Fruit fly (Drosophila melanogaster): ENCODE measurements around the gene CG43732.

The CG43732 gene

dm6 chr3R:18928918-18929705 is 20.9 kb upstream of the CG43732 start, which contains the start of gene CG42613 (continued):
- TF ChIP-seq run (tag; optimal IDR thresholded peaks at IDR 0.05) (no peak), Myb (GFP tag; optimal IDR thresholded peaks at IDR 0.05) (peak; percentile 46), CG12236 (GFP tag; optimal IDR thresholded peaks at IDR 0.05) (peak; percentile 58), kah (GFP tag; optimal IDR thresholded peaks at IDR 0.05) (no peak), gsb-n (tag; optimal IDR thresholded peaks at IDR 0.05) (peak; percentile 61), Nf-YB (GFP tag; optimal IDR thresholded peaks at IDR 0.05) (no peak), nau (GFP tag; optimal IDR thresholded peaks at IDR 0.05) (peak; percentile 66), luna (GFP tag; optimal IDR thresholded peaks at IDR 0.05) (no peak), sim (GFP tag; IDR thresholded peaks at IDR 0.05) (no peak), peb (GFP tag; IDR thresholded peaks at IDR 0.05) (peak; percentile 42; the same call in 1 of the 2 replicates), CG11695 (GFP tag; IDR thresholded peaks at IDR 0.05) (0 out of 3 replicates have a peak, but pooled peaks have one; percentile 23), lola (GFP tag; optimal IDR thresholded peaks at IDR 0.05) (peak in 1 of 3 experiments; percentile 50), cato (GFP tag; optimal IDR thresholded peaks at IDR 0.05; ENCODE audit: borderline replicate concordance) (no peak), CG12769 (tag; optimal IDR thresholded peaks at IDR 0.05) (peak; percentile 12), scrt (GFP tag; optimal IDR thresholded peaks at IDR 0.05) (no peak), hbn (GFP tag; IDR thresholded peaks at IDR 0.05; ENCODE audit: partially characterized antibody) (peak; percentile 21), ind (GFP tag; optimal IDR thresholded peaks at IDR 0.05) (peak; percentile 31), Sin3A (optimal IDR thresholded peaks at IDR 0.05) (no peak), vfl (GFP tag; optimal IDR thresholded peaks at IDR 0.05) (no peak), gcm2 (GFP tag; optimal IDR thresholded peaks at IDR 0.05) (no peak), fd102C (GFP tag; optimal IDR thresholded peaks at IDR 0.05) (peak; percentile 74), pan (optimal IDR thresholded peaks at IDR 0.05) (no peak), pan (GFP tag; optimal IDR thresholded peaks at IDR 0.05 in 1 of 2, IDR thresholded peaks at IDR 0.05 in 1 of 2) (peak in 1 of 2 experiments; percentile 40), CG1603 (tag; optimal IDR thresholded peaks at IDR 0.05) (peak; percentile 89), D (optimal IDR thresholded peaks at IDR 0.05) (no peak), D (GFP tag; optimal IDR thresholded peaks at IDR 0.05) (peak; percentile 76), Vsx1 (GFP tag; optimal IDR thresholded peaks at IDR 0.05) (peak; percentile 78), CG2712 (tag; optimal IDR thresholded peaks at IDR 0.05) (peak; percentile 44), tio (GFP tag; optimal IDR thresholded peaks at IDR 0.05) (peak; percentile 56), bsh (GFP tag; optimal IDR thresholded peaks at IDR 0.05) (peak; percentile 32 to 69), HLH54F (GFP tag; optimal IDR thresholded peaks at IDR 0.05) (peak; percentile 37), CG6254 (GFP tag; optimal IDR thresholded peaks at IDR 0.05) (peak; percentile 40), CG17912 (GFP tag; optimal IDR thresholded peaks at IDR 0.05) (peak; percentile 87), aop (GFP tag; IDR thresholded peaks at IDR 0.05) (peak; percentile 75), nom (GFP tag; optimal IDR thresholded peaks at IDR 0.05) (peak; percentile 58), CrebB (tag; optimal IDR thresholded peaks at IDR 0.05) (peak; percentile 51), CG16815 (GFP tag; optimal IDR thresholded peaks at IDR 0.05) (peak; percentile 45), pzg (GFP tag; optimal IDR thresholded peaks at IDR 0.05) (peak; percentile 15), caup (GFP tag; optimal IDR thresholded peaks at IDR 0.05; ENCODE audit: severe bottlenecking) (peak; percentile 78), h (optimal IDR thresholded peaks at IDR 0.05) (no peak), Scr (GFP tag; IDR thresholded peaks at IDR 0.05; ENCODE audit: partially characterized antibody) (peak; percentile 57), CG9817 (tag; optimal IDR thresholded peaks at IDR 0.05) (peak; percentile 62), CG4328 (GFP tag; optimal IDR thresholded peaks at IDR 0.05) (no peak), Ets97D (GFP tag; optimal IDR thresholded peaks at IDR 0.05) (peak; percentile 95), psq (GFP tag; optimal IDR thresholded peaks at IDR 0.05) (no peak), row (GFP tag; IDR thresholded peaks at IDR 0.05) (0 out of 3 replicates have a peak, but pooled peaks have one; percentile 48), hb (GFP tag; IDR thresholded peaks at IDR 0.05; ENCODE audit: partially characterized antibody) (no peak), YL-1 (GFP tag; optimal IDR thresholded peaks at IDR 0.05) (no peak), ash1 (GFP tag; optimal IDR thresholded peaks at IDR 0.05) (no peak)
